Worm (Caenorhabditis elegans): ENCODE data around the gene F53G2.12.

F53G2.12 gene

DNA sequence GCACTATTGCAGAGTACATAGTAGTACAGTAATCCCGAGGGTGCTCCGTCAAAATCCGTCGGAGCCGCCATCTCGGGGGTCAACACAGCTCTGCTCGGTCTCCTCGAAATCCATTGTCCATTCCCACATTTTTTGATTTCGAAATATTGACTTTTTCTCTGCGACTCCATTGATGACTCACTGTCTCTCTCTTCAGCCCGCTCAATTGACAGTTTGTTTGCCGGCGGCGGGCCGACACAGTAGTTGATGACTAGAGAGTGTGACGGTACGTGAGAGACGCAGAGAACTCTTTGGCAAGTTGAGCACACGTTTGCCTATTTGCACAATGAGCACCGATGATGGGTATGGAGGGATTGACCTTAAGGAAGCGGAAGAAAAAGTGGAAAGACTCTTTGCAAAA lies 24.1 kb downstream of the F53G2.12 start (continued):
- TF ChIP-seq nhr-77 (tag; optimal IDR thresholded peaks at IDR 0.05) (peak; percentile 58), lsy-2 (tag; optimal IDR thresholded peaks at IDR 0.05) (peak in 1 of 2 experiments; percentile 64), hlh-4 (tag; optimal IDR thresholded peaks at IDR 0.05) (no peak), irx-1 (tag; optimal IDR thresholded peaks at IDR 0.05) (no peak), rnt-1 (tag; optimal IDR thresholded peaks at IDR 0.05) (no peak), isw-1 (GFP tag; IDR thresholded peaks at IDR 0.05) (no peak), nhr-71 (tag; optimal IDR thresholded peaks at IDR 0.05) (peak; percentile 44), fkh-10 (GFP tag; optimal IDR thresholded peaks at IDR 0.05) (no peak), mep-1 (tag; optimal IDR thresholded peaks at IDR 0.05) (no peak), ceh-8 (GFP tag; optimal IDR thresholded peaks at IDR 0.05) (no peak), lin-35 (GFP tag; optimal IDR thresholded peaks at IDR 0.05) (peak in 1 of 2 experiments; percentile 33), sup-37 (GFP tag; optimal IDR thresholded peaks at IDR 0.05) (peak; percentile 64), sptf-1 (tag; optimal IDR thresholded peaks at IDR 0.05) (no peak), zag-1 (tag; optimal IDR thresholded peaks at IDR 0.05) (no peak), fkh-8 (tag; optimal IDR thresholded peaks at IDR 0.05) (no peak), unc-30 (tag; optimal IDR thresholded peaks at IDR 0.05) (no peak), ceh-90 (tag; optimal IDR thresholded peaks at IDR 0.05) (no peak), elt-2 (tag; optimal IDR thresholded peaks at IDR 0.05) (peak; percentile 50), nhr-76 (tag; optimal IDR thresholded peaks at IDR 0.05) (no peak), F16B12.6 (tag; optimal IDR thresholded peaks at IDR 0.05) (no peak), tlp-1 (tag; optimal IDR thresholded peaks at IDR 0.05) (no peak), pag-3 (tag; optimal IDR thresholded peaks at IDR 0.05; ENCODE audit: borderline replicate concordance, insufficient read depth) (no peak), jun-1 (tag; optimal IDR thresholded peaks at IDR 0.05) (peak; percentile 63), snu-23 (GFP tag; optimal IDR thresholded peaks at IDR 0.05) (no peak), nhr-28 (tag; optimal IDR thresholded peaks at IDR 0.05) (no peak), unc-130 (tag; optimal IDR thresholded peaks at IDR 0.05) (no peak), C16A3.4 (tag; optimal IDR thresholded peaks at IDR 0.05) (no peak), nhr-11 (tag; optimal IDR thresholded peaks at IDR 0.05) (no peak), dpl-1 (GFP tag; optimal IDR thresholded peaks at IDR 0.05) (no peak), lin-39 (tag; optimal IDR thresholded peaks at IDR 0.05) (no peak), lin-13 (GFP tag; optimal IDR thresholded peaks at IDR 0.05) (no peak)

DNA sequence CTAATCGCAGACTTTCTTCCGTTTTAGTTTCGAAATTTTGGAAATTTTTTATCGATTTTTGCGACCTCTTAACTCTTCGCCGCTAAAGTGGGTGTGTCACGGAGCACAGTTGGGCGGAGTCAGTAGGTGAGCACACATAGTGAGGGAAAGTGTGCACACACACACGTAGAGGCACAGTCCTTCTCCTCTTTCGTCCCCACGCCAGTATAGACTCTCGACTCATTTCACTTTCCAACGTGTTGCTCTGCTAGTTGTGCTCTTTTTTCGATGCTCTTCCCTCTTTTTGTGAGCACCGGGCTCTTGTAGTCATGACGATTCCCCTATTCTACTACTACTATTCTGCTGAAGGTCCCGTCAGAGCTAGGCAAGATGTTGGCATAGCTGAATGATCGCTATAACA lies 26.4 kb downstream of the F53G2.12 start:
- TF ChIP-seq nhr-47 (tag; optimal IDR thresholded peaks at IDR 0.05) (no peak), efl-1 (optimal IDR thresholded peaks at IDR 0.05) (no peak), efl-1 (GFP tag; optimal IDR thresholded peaks at IDR 0.05 in 1 of 2) (peak in 1 of 2 experiments; percentile 94), lsy-2 (tag; optimal IDR thresholded peaks at IDR 0.05) (peak in 1 of 2 experiments; percentile 7), lin-35 (GFP tag; optimal IDR thresholded peaks at IDR 0.05) (peak in 1 of 2 experiments; percentile 28), elt-2 (tag; optimal IDR thresholded peaks at IDR 0.05) (peak; percentile 20), aly-2 (tag; optimal IDR thresholded peaks at IDR 0.05) (no peak)

DNA sequence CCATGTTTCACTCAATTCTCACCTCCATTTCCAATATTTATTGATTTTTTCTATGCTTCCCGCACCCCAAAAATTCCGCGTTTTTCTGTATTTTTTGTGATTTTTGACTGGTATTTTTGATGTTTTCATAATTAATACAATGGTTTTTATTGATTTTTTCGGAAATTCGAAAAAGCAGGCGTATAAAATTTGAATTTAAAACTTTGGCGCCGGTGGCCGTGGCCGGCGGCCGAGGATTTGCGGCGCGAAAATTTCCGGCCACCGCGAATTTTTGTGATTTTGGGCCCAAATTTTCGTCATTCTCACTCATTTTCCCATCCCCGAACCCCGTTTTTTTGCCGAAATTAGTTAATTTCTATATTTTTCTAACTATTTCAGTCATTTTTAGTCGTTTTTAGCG lies 27.9 kb downstream of the F53G2.12 start:
- TF ChIP-seq tlp-1 (tag; optimal IDR thresholded peaks at IDR 0.05) (no peak), lin-14 (GFP tag; optimal IDR thresholded peaks at IDR 0.05) (peak; percentile 46), unc-62 (GFP tag; optimal IDR thresholded peaks at IDR 0.05) (no peak), pag-3 (tag; optimal IDR thresholded peaks at IDR 0.05; ENCODE audit: borderline replicate concordance, insufficient read depth) (no peak), unc-30 (tag; optimal IDR thresholded peaks at IDR 0.05) (no peak), hlh-17 (GFP tag; optimal IDR thresholded peaks at IDR 0.05; ENCODE audit: borderline replicate concordance) (no peak), nhr-20 (tag; optimal IDR thresholded peaks at IDR 0.05) (peak; percentile 47), snpc-4 (tag; optimal IDR thresholded peaks at IDR 0.05) (no peak), xbp-1 (tag; optimal IDR thresholded peaks at IDR 0.05) (peak; percentile 49), vab-15 (tag; optimal IDR thresholded peaks at IDR 0.05) (no peak), lin-39 (tag; optimal IDR thresholded peaks at IDR 0.05) (no peak), rnt-1 (tag; optimal IDR thresholded peaks at IDR 0.05) (peak; percentile 93), nhr-71 (tag; optimal IDR thresholded peaks at IDR 0.05) (peak; percentile 74), efl-1 (optimal IDR thresholded peaks at IDR 0.05) (peak; percentile 89 to 91), efl-1 (GFP tag; optimal IDR thresholded peaks at IDR 0.05 in 1 of 2) (peak; percentile 89 to 98), sox-4 (tag; optimal IDR thresholded peaks at IDR 0.05) (peak; percentile 19), mef-2 (tag; optimal IDR thresholded peaks at IDR 0.05) (no peak), nhr-84 (tag; optimal IDR thresholded peaks at IDR 0.05) (no peak), elt-2 (tag; optimal IDR thresholded peaks at IDR 0.05) (peak; percentile 24), C04F5.9 (tag; optimal IDR thresholded peaks at IDR 0.05) (peak; percentile 19), ceh-90 (tag; optimal IDR thresholded peaks at IDR 0.05) (peak; percentile 89), ama-1 (optimal IDR thresholded peaks at IDR 0.05) (no peak), blmp-1 (tag; optimal IDR thresholded peaks at IDR 0.05) (no peak), nhr-77 (tag; optimal IDR thresholded peaks at IDR 0.05) (no peak), hpl-2 (GFP tag; optimal IDR thresholded peaks at IDR 0.05) (no peak), C16A3.4 (tag; optimal IDR thresholded peaks at IDR 0.05) (no peak), mab-9 (GFP tag; IDR thresholded peaks at IDR 0.05) (peak; percentile 43; the same call in 1 of the 2 replicates), jun-1 (tag; optimal IDR thresholded peaks at IDR 0.05) (peak; percentile 18)

Measured in whole organism, L1 larva.